Worm (Caenorhabditis elegans) whole organism, midembryonic: ENCODE results near the gene hmg-11.

ENCODE experiments used
- T22C8.4 ChIP-seq: fragments of 200-800 bp; sonication (Bioruptor generic); IDR thresholded peaks from 2 replicates; pipeline ENCODE4 v1.3.6; 2022; ENCODE audit warnings: missing genetic modification characterization, missing compliant biosample characterization
- cog-1 ChIP-seq: sonication (generic microtip); optimal IDR thresholded peaks from 2 replicates; lab custom pipeline; 2016; ENCODE audit warnings: missing genetic modification characterization, missing compliant biosample characterization
- flt-1 ChIP-seq: fragments of 200-800 bp; sonication (Bioruptor generic); IDR thresholded peaks from 2 replicates; pipeline ENCODE4 v1.3.6; 2022; ENCODE audit warnings: missing genetic modification characterization, missing compliant biosample characterization
- med-1 ChIP-seq: sonication (generic microtip); optimal IDR thresholded peaks from 2 replicates; lab custom pipeline; 2017; ENCODE audit warnings: missing genetic modification characterization, mild to moderate bottlenecking, missing compliant biosample characterization, antibody characterized with exemption, missing genetic modification reagents; ENCODE audit not compliant: insufficient read depth
- ref-1 ChIP-seq: fragments of 200-800 bp; sonication (Bioruptor generic); conservative IDR thresholded peaks from 2 replicates; pipeline ENCODE4 v1.3.6; 2022; ENCODE audit warnings: missing genetic modification reagents, missing genetic modification characterization, missing compliant biosample characterization

DNA sequence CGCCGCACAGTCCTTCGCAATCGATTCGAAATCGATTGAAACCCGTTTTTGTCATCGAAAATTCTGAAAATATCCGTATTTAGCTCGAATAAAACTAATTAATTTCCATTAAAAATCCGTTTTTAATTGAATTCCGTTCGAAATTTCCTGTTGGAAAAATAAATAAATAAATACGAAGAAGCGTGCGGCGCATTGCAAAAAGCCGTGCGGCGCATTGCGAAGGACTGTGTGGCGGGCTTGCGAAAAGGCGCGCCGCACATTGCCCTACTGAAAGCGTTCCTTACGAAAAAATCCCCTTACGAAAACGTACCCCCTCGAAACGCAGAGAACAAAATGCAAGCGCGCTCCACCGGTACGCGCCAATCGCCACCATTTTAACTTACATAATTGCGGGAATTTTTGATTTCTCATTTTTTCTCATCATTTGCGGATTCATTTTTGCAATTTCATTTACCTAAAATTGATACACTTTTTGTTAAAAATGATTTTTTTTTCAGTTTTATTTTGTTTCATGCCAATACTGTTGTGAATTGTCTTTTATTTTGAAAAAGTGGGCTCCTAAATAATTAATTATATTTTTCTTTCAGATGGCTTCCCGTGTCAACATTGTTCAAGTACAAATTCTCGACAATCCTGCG lies 28.7 kb downstream of the hmg-11 start, which contains the start of gene unc-85:
- TF ChIP-seq med-1 (GFP tag; lab: Kevin White, UChicago) (peak; percentile 29), flt-1 (peak; percentile 90), cog-1 (peak; percentile 30), ref-1 (GFP tag; lab: Robert Waterston, UW) (peak; percentile 57; the same call in 1 of the 2 replicates), T22C8.4 (GFP tag; lab: Robert Waterston, UW) (peak; percentile 18; the same call in 1 of the 2 replicates)
